Worm (Caenorhabditis elegans) whole organism, midembryonic: ENCODE measurements around the gene sto-2.
A peak's percentile ranks its signal among the peaks of the same experiment; 100 is the strongest.

Source experiments
- T22C8.4 ChIP-seq: fragments of 200-800 bp; sonication (Bioruptor generic); IDR thresholded peaks from 2 replicates; pipeline ENCODE4 v1.3.6; 2022; ENCODE audit warnings: missing genetic modification characterization, missing compliant biosample characterization
- cog-1 ChIP-seq: sonication (generic microtip); optimal IDR thresholded peaks from 2 replicates; lab custom pipeline; 2016; ENCODE audit warnings: missing genetic modification characterization, missing compliant biosample characterization
- flt-1 ChIP-seq: fragments of 200-800 bp; sonication (Bioruptor generic); IDR thresholded peaks from 2 replicates; pipeline ENCODE4 v1.3.6; 2022; ENCODE audit warnings: missing genetic modification characterization, missing compliant biosample characterization
- klf-2 ChIP-seq: fragments of 200-800 bp; sonication (Bioruptor generic); conservative IDR thresholded peaks from 2 replicates; pipeline ENCODE4 v1.3.6; 2022; ENCODE audit warnings: missing genetic modification reagents, missing genetic modification characterization, missing compliant biosample characterization
- med-1 ChIP-seq: sonication (generic microtip); optimal IDR thresholded peaks from 2 replicates; lab custom pipeline; 2017; ENCODE audit warnings: missing genetic modification characterization, mild to moderate bottlenecking, missing compliant biosample characterization, antibody characterized with exemption, missing genetic modification reagents; ENCODE audit not compliant: insufficient read depth
- ref-1 ChIP-seq: fragments of 200-800 bp; sonication (Bioruptor generic); conservative IDR thresholded peaks from 2 replicates; pipeline ENCODE4 v1.3.6; 2022; ENCODE audit warnings: missing genetic modification reagents, missing genetic modification characterization, missing compliant biosample characterization
- tab-1 ChIP-seq: fragments of 200-800 bp; sonication (Bioruptor generic); IDR thresholded peaks from 2 replicates; pipeline ENCODE4 v1.3.6; 2022; ENCODE audit warnings: missing genetic modification characterization, missing compliant biosample characterization
- ztf-23 ChIP-seq: fragments of 200-800 bp; sonication (Bioruptor generic); IDR thresholded peaks from 2 replicates; pipeline ENCODE4 v1.3.6; 2022; ENCODE audit warnings: missing genetic modification reagents, missing genetic modification characterization, missing compliant biosample characterization
- ztf-29 ChIP-seq: fragments of 200-800 bp; sonication (Bioruptor generic); IDR thresholded peaks from 2 replicates; pipeline ENCODE4 v1.3.6; 2022; ENCODE audit warnings: missing genetic modification reagents, missing genetic modification characterization, missing compliant biosample characterization

The sto-2 gene

ce11 chrX:5323287-5323686 is at the start of gene sto-2:
Gene sto-2 (minus strand): TSS chrX:5323387.
- TF ChIP-seq T22C8.4 (GFP tag; lab: Robert Waterston, UW) (no peak), tab-1 (GFP tag; lab: Robert Waterston, UW) (no peak), cog-1 (tag; lab: Kevin White, UChicago) (no peak), flt-1 (GFP tag; lab: Robert Waterston, UW) (no peak), med-1 (GFP tag; lab: Kevin White, UChicago) (no peak), ref-1 (no peak), klf-2 (GFP tag; lab: Robert Waterston, UW) (no peak), ztf-29 (GFP tag; lab: Robert Waterston, UW) (no peak), ztf-23 (GFP tag; lab: Robert Waterston, UW) (no peak)

- no peak for TF ChIP-seq klf-2 (GFP tag; lab: Robert Waterston, UW)
- no peak for TF ChIP-seq ztf-23 (GFP tag; lab: Robert Waterston, UW)
- no peak for TF ChIP-seq ref-1
- no peak for TF ChIP-seq flt-1 (GFP tag; lab: Robert Waterston, UW)
- TF ChIP-seq med-1 (GFP tag; lab: Kevin White, UChicago), result no peak
- no peak for TF ChIP-seq tab-1 (GFP tag; lab: Robert Waterston, UW)
- TF ChIP-seq ztf-29 (GFP tag; lab: Robert Waterston, UW), result no peak
Observed at ce11 chrX:5372638-5373037, 49.5 kb upstream of the sto-2 start, which contains the start of gene F35C8.8. Gene F35C8.8 (minus strand): TSS chrX:5372639.

- no peak for TF ChIP-seq T22C8.4 (GFP tag; lab: Robert Waterston, UW)
- no peak for TF ChIP-seq ref-1
- TF ChIP-seq tab-1 (GFP tag; lab: Robert Waterston, UW), result no peak
- no peak for TF ChIP-seq ztf-29 (GFP tag; lab: Robert Waterston, UW)
- TF ChIP-seq ztf-23 (GFP tag; lab: Robert Waterston, UW), result no peak
- TF ChIP-seq cog-1 (tag; lab: Kevin White, UChicago), result no peak
- no peak for TF ChIP-seq med-1 (GFP tag; lab: Kevin White, UChicago)
- TF ChIP-seq flt-1 (GFP tag; lab: Robert Waterston, UW), result no peak
Observed at ce11 chrX:5370605-5371004, 47.4 kb upstream of the sto-2 start.

ce11 chrX:5368220-5368619 is 45.0 kb upstream of the sto-2 start, which contains the start of gene jkk-1:
Gene jkk-1 (plus strand): TSS chrX:5368468.
- peak; percentile 17 for TF ChIP-seq cog-1 (tag; lab: Kevin White, UChicago)
- no peak for TF ChIP-seq ref-1

ce11 chrX:5366613-5367012 is 43.4 kb upstream of the sto-2 start:
- TF ChIP-seq med-1 (GFP tag; lab: Kevin White, UChicago), result no peak
- no peak for TF ChIP-seq flt-1 (GFP tag; lab: Robert Waterston, UW)
- TF ChIP-seq ztf-29 (GFP tag; lab: Robert Waterston, UW), result no peak
- no peak for TF ChIP-seq T22C8.4 (GFP tag; lab: Robert Waterston, UW)
- TF ChIP-seq ref-1, result no peak
- TF ChIP-seq cog-1 (tag; lab: Kevin White, UChicago), result no peak
- no peak for TF ChIP-seq ztf-23 (GFP tag; lab: Robert Waterston, UW)
- no peak for TF ChIP-seq tab-1 (GFP tag; lab: Robert Waterston, UW)
- TF ChIP-seq klf-2 (GFP tag; lab: Robert Waterston, UW), result no peak

ce11 chrX:5365437-5365836 is 42.2 kb upstream of the sto-2 start, which contains the start of gene F35C8.5:
Gene F35C8.5 (plus strand): TSS chrX:5365813.
- no peak for TF ChIP-seq T22C8.4 (GFP tag; lab: Robert Waterston, UW)
- no peak for TF ChIP-seq ref-1
- no peak for TF ChIP-seq ztf-29 (GFP tag; lab: Robert Waterston, UW)
- TF ChIP-seq cog-1 (tag; lab: Kevin White, UChicago), result no peak
- TF ChIP-seq klf-2 (GFP tag; lab: Robert Waterston, UW), result no peak
- no peak for TF ChIP-seq med-1 (GFP tag; lab: Kevin White, UChicago)
- TF ChIP-seq tab-1 (GFP tag; lab: Robert Waterston, UW), result no peak
- TF ChIP-seq flt-1 (GFP tag; lab: Robert Waterston, UW), result no peak
- TF ChIP-seq ztf-23 (GFP tag; lab: Robert Waterston, UW), result no peak

- TF ChIP-seq ztf-29 (GFP tag; lab: Robert Waterston, UW) (no peak), cog-1 (tag; lab: Kevin White, UChicago) (no peak), T22C8.4 (GFP tag; lab: Robert Waterston, UW) (no peak), med-1 (GFP tag; lab: Kevin White, UChicago) (no peak), flt-1 (GFP tag; lab: Robert Waterston, UW) (no peak), klf-2 (GFP tag; lab: Robert Waterston, UW) (no peak), ztf-23 (GFP tag; lab: Robert Waterston, UW) (no peak), ref-1 (no peak), tab-1 (GFP tag; lab: Robert Waterston, UW) (no peak)
Observed at ce11 chrX:5364222-5364621, 41.0 kb upstream of the sto-2 start, which contains the start of gene chtl-1. Gene chtl-1 (minus strand): TSS chrX:5364322.

ce11 chrX:5360682-5361081 is 37.5 kb upstream of the sto-2 start:
- TF ChIP-seq tab-1 (GFP tag; lab: Robert Waterston, UW) (no peak), cog-1 (tag; lab: Kevin White, UChicago) (peak; percentile 23)

ce11 chrX:5355253-5355652 is 32.1 kb upstream of the sto-2 start:
- TF ChIP-seq T22C8.4 (GFP tag; lab: Robert Waterston, UW) (no peak), cog-1 (tag; lab: Kevin White, UChicago) (no peak), flt-1 (GFP tag; lab: Robert Waterston, UW) (no peak), ztf-29 (GFP tag; lab: Robert Waterston, UW) (no peak), tab-1 (GFP tag; lab: Robert Waterston, UW) (no peak), klf-2 (GFP tag; lab: Robert Waterston, UW) (no peak), ref-1 (no peak), med-1 (GFP tag; lab: Kevin White, UChicago) (no peak), ztf-23 (GFP tag; lab: Robert Waterston, UW) (no peak)
